Worm (Caenorhabditis elegans): Measurements from ENCODE around the gene F57G9.7.
A peak's percentile ranks its signal among the peaks of the same experiment; 100 is the strongest.

The F57G9.7 gene

DNA sequence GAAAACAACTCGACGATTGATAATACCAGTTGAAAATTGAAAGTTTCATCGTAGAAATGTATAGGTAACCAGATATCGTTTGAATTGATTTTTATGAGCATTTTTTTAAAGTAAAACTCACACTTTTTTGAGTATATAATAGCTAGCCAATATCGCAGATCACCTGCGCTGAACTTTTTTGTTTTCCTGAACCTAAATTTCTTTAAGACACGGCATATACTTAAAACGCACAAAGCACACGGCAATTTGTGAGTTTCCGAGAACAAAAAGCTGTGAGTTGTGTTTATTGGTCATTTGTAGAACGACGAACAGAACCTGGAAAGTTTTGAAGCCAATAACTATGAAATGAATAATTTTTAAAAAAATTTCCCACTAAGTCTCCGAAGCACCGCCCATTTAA lies 4.2 kb upstream of the F57G9.7 start, which contains the start of gene sre-29 (continued):
- TF ChIP-seq mdl-1 (tag; optimal IDR thresholded peaks at IDR 0.05): no peak

DNA sequence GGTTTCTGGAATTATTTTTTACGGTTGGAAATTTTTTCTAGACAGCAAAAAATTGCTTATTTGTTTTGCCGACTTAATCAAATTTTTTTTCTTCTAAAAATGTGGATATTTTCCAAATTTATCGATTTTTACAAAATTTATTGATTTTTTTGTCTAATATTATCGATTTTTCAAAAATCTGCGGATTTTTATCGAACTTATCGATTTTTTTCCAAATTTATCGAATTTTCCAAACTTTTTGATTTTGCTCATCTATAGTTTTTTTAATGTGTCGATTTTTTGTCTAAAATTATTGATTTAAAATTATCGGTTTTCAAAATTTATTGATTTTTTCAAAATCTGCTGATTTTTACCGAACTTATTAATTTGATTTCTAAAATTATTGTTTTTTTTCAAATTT lies 3.4 kb downstream of the F57G9.7 start:
- TF ChIP-seq aly-2 (tag; optimal IDR thresholded peaks at IDR 0.05) (no peak), F10B5.3 (tag; optimal IDR thresholded peaks at IDR 0.05) (no peak), ceh-28 (tag; optimal IDR thresholded peaks at IDR 0.05) (peak; percentile 89), T20F7.1 (GFP tag; optimal IDR thresholded peaks at IDR 0.05) (no peak), lin-13 (GFP tag; optimal IDR thresholded peaks at IDR 0.05) (no peak), ceh-44 (GFP tag; IDR thresholded peaks at IDR 0.05) (no peak), daf-8 (GFP tag; IDR thresholded peaks at IDR 0.05) (no peak), tra-1 (GFP tag; IDR thresholded peaks at IDR 0.05) (no peak), D1046.2 (GFP tag; IDR thresholded peaks at IDR 0.05) (no peak), pha-4 (GFP tag; IDR thresholded peaks at IDR 0.05) (no peak), pha-4 (tag; optimal IDR thresholded peaks at IDR 0.05) (no peak), nhr-77 (tag; optimal IDR thresholded peaks at IDR 0.05) (no peak), aha-1 (tag) (peak; percentile 68), attf-4 (tag; optimal IDR thresholded peaks at IDR 0.05) (no peak)

DNA sequence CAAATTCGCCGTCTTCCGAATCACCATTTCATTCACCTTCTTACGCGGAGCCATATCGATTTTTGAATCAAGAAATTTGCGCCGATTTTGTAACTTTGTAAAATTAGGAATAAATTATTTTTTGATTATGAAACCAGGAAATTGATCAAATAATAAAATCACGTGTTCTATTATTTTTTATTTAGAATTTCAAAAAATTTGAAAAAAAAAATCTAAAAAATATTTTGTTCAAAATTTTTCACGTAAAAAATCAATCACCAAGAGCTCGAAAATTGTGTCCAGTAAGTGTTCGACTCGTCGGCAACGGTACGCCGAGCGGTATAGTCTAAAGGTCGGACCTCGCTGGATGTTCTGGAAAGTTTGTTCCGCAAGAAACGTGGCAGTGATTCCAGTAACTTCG lies 3.9 kb downstream of the F57G9.7 start, which contains the start of gene Y57A10B.7:
Gene Y57A10B.7 (minus strand): TSS at position 101 of the 400 bp plus-strand sequence.
- TF ChIP-seq daf-19 (GFP tag; conservative IDR thresholded peaks at IDR 0.05) (no peak), nhr-76 (tag; optimal IDR thresholded peaks at IDR 0.05) (no peak)

DNA sequence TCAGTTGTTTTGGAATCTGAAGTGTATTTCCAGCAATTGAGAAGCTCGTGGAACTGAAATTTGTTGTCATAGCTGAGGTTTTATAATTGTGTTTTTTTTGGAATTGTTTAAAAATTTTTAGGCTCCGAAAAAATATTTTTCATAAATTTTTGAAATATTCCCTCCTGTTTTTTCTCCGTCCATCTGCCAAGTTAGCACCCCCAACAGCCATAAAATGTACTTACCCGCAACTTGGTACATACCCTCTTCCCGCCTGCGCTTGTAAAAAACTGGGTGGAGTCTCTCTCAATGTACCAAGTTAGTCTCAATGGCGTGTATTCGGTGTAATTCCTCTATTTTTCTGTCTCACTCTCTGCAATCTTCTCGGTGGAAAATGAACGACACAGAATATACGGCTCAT lies 7.8 kb downstream of the F57G9.7 start, which contains the start of gene Y57A10B.6:
Gene Y57A10B.6 (plus strand): TSS at position 301 of the 400 bp plus-strand sequence.
- no peak for TF ChIP-seq nhr-6 (tag; optimal IDR thresholded peaks at IDR 0.05)
- TF ChIP-seq lin-13 (GFP tag; optimal IDR thresholded peaks at IDR 0.05): no peak
- no peak for TF ChIP-seq tra-1 (GFP tag; IDR thresholded peaks at IDR 0.05)
- TF ChIP-seq daf-19 (GFP tag; conservative IDR thresholded peaks at IDR 0.05): no peak
- TF ChIP-seq pqm-1 (tag; optimal IDR thresholded peaks at IDR 0.05): no peak
- no peak for TF ChIP-seq zfp-2 (tag; optimal IDR thresholded peaks at IDR 0.05)
- TF ChIP-seq dpl-1 (GFP tag; optimal IDR thresholded peaks at IDR 0.05): no peak

DNA sequence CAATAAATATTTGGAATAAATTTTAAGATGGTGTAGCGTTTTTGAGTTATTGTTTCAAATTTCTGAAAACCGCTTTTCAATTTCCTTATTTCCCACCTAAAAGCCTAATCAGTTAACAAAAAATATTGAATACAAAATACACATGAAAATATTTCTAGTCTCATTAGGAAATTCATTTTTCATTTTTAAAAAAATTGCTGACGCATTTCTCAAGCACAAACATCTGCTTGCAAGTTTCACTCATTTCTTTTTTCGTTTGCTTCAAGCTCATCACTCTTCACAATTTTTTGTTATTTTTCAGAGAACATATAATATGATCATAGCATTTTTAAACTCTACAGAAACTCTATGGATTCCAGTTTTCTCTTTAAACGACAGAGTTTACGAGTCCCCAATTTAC lies 9.6 kb downstream of the F57G9.7 start, which contains the start of gene sre-41:
Gene sre-41 (plus strand): TSS at position 301 of the 400 bp plus-strand sequence.
- no peak for TF ChIP-seq lin-39 (tag; optimal IDR thresholded peaks at IDR 0.05)

DNA sequence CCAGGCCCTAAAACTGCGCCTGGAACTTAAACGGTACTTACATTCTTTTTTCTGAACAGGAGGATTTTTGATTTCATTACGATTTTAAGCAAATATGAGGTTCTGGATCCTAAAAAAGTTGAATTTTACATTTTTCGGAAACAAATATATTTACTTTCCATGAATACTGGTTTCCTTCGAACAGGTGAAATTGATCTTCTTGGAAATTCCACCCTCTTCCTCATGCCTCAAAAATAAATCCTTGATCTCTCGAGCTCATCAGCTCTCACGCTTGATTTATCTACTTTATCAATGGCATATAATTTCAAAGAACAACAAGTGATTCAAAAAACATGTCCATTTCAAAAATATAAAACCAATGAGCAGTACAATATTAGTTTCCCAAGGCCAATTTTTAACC lies 10.1 kb downstream of the F57G9.7 start:
- TF ChIP-seq mep-1 (tag; optimal IDR thresholded peaks at IDR 0.05) (no peak), F44E2.7 (GFP tag; IDR thresholded peaks at IDR 0.05) (no peak)

DNA sequence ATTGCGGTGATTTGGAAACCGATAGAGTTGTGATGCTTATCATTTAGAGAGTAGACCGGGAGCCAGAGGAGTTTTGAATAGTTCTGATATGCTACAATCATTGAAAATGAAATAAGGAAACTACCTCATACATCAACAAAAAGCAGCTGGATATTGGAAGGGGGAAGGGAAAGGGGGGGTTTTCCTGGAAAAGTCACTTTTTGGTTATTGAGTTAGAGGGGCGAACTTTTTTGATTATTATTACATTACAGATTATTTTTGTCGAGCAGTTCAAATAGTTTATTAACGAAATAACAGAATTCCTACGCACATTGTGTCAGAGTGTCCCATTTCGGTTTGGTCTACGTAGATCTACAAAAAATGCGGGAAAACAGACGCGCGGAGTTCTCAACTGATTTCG lies 10.8 kb downstream of the F57G9.7 start, which contains the start of gene sre-42:
Gene sre-42 (minus strand): TSS at position 101 of the 400 bp plus-strand sequence.
- TF ChIP-seq pqm-1 (tag; optimal IDR thresholded peaks at IDR 0.05) (no peak), aha-1 (tag) (peak; percentile 18)

DNA sequence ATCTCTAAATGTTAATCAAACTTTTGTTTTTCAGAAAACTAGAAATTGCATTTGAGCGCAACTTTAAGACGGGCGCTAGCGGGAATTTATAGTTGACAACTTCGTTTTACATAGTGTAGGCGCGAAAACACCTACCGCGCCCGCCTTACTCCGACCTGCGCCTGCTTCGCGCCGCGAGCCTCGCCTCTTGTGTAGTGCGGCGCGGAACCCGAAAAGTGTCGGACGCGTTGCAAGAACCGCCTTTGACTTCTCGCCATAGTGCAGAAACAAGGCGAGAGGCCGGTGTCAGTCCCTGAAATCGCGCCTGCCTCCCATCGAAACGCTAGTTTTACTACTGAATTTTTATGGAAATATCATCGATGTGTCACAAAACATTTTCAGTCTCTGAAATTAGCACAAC lies 11.7 kb downstream of the F57G9.7 start:
- TF ChIP-seq egl-43 (GFP tag; IDR thresholded peaks at IDR 0.05) (0 out of 2 replicates have a peak, but pooled peaks have one; percentile 35), lin-39 (tag; optimal IDR thresholded peaks at IDR 0.05) (no peak), aha-1 (tag) (peak; percentile 61), dpl-1 (GFP tag; optimal IDR thresholded peaks at IDR 0.05) (no peak), gei-8 (GFP tag; optimal IDR thresholded peaks at IDR 0.05) (no peak), nhr-42 (GFP tag; IDR thresholded peaks at IDR 0.05) (no peak), F26F4.8 (GFP tag; conservative IDR thresholded peaks at IDR 0.05) (no peak), set-16 (GFP tag; IDR thresholded peaks at IDR 0.05) (peak; percentile 82), nhr-102 (tag; optimal IDR thresholded peaks at IDR 0.05) (no peak)

Measured in whole organism, L4 larva.